Worm (Caenorhabditis elegans) whole organism, L1 larva: Measurements from ENCODE around the gene sdf-9.

Experiments
- aly-2 ChIP-seq: fragments of 150-350 bp; optimal IDR thresholded peaks from 2 replicates; lab custom pipeline; 2014; ENCODE audit warnings: missing biosample characterization, missing genetic modification characterization
- ama-1 ChIP-seq: fragments of 150-350 bp; optimal IDR thresholded peaks from 2 replicates; lab custom pipeline; 2014
- irx-1 ChIP-seq: sonication (generic microtip); optimal IDR thresholded peaks from 2 replicates; lab custom pipeline; 2016; ENCODE audit warnings: missing genetic modification characterization, missing compliant biosample characterization

DNA sequence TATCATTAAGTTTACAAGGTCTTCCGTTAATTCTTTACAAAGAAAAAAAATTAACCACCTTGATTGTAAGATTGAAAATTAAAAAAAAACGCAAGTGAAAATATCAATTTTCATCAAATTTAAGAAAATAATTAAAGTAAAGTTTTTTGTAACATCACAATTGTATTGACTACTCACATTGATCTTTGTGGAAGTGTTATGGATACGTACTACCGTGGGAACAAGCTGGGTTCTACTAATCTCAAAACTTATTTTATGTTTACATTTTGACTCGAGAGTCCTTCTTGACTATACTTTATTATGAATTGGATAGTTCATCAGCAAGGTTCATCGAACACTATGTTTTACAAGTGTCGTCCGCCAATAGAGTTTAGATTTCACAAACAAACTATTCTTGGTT is 31.5 kb downstream of the sdf-9 start, which contains the start of gene num-1:
- TF ChIP-seq ama-1 (lab: Kevin White, UChicago) (no peak), aly-2 (tag; lab: Kevin White, UChicago) (no peak), irx-1 (tag; lab: Kevin White, UChicago) (no peak)
